Worm (Caenorhabditis elegans) whole organism, mixed stage, embryonic: ENCODE measurements around the gene tdpo-1.

ENCODE experiments used
- M03D4.4 ChIP-seq: sonication (generic microtip); optimal IDR thresholded peaks from 2 replicates; lab custom pipeline; 2017; ENCODE audit warnings: mild to moderate bottlenecking, missing genetic modification characterization, missing compliant biosample characterization
- ceh-39 ChIP-seq: fragments of 150-350 bp; optimal IDR thresholded peaks from 2 replicates; lab custom pipeline; 2014; ENCODE audit warnings: missing biosample characterization, missing genetic modification characterization
- ceh-43 ChIP-seq: fragments of 200-800 bp; sonication (Bioruptor generic); optimal IDR thresholded peaks from 2 replicates; lab custom pipeline; 2018; ENCODE audit warnings: mild to moderate bottlenecking, missing genetic modification characterization, moderate library complexity, missing compliant biosample characterization
- elt-1 ChIP-seq: sonication (generic microtip); optimal IDR thresholded peaks from 2 replicates; lab custom pipeline; 2017; ENCODE audit warnings: missing genetic modification characterization, mild to moderate bottlenecking, missing compliant biosample characterization, antibody characterized with exemption, moderate library complexity, borderline replicate concordance; ENCODE audit not compliant: insufficient read depth
- elt-3 ChIP-seq: fragments of 150-350 bp; optimal IDR thresholded peaks from 2 replicates; lab custom pipeline; 2014; ENCODE audit warnings: missing biosample characterization, missing genetic modification characterization
- hlh-1 ChIP-seq: fragments of 150-350 bp; optimal IDR thresholded peaks from 2 replicates; lab custom pipeline; 2014; ENCODE audit warnings: missing biosample characterization, missing genetic modification reagents, missing genetic modification characterization
- lin-32 ChIP-seq: fragments of 200-800 bp; sonication (Bioruptor generic); optimal IDR thresholded peaks from 2 replicates; lab custom pipeline; 2018; ENCODE audit warnings: mild to moderate bottlenecking, missing genetic modification characterization, missing compliant biosample characterization
- mls-2 ChIP-seq: sonication (generic microtip); optimal IDR thresholded peaks from 2 replicates; lab custom pipeline; 2016; ENCODE audit warnings: mild to moderate bottlenecking, missing genetic modification characterization, moderate library complexity, missing compliant biosample characterization
- nhr-76 ChIP-seq: sonication (generic microtip); optimal IDR thresholded peaks from 2 replicates; lab custom pipeline; 2017; ENCODE audit warnings: missing biosample characterization, missing genetic modification characterization
- snpc-4 ChIP-seq: fragments of 150-350 bp; optimal IDR thresholded peaks from 2 replicates; lab custom pipeline; 2014; ENCODE audit warnings: missing biosample characterization, missing genetic modification characterization
- unc-39 ChIP-seq: fragments of 150-350 bp; optimal IDR thresholded peaks from 2 replicates; lab custom pipeline; 2014; ENCODE audit warnings: missing biosample characterization, missing genetic modification characterization
- ztf-11 ChIP-seq: fragments of 150-350 bp; optimal IDR thresholded peaks from 2 replicates; lab custom pipeline; 2014; ENCODE audit warnings: missing biosample characterization, missing genetic modification characterization

DNA sequence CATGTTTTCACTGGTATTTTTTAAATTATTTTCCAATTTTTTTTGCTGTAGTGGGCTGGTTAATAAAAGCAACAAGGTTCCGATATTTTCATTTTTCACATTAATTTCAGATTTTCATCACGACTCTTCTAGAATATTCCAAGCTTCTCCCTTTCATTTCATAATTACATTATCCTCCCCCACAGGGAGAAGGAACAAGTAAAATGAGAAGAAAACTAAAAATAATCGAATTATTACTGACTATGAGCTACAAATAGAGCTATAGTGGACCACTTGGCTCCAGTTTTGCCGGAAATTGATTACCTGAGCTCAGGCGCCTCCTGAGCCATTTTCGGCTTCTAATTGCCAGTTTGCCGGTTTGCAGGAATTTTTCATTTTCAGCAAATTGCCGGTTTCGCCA is 15.9 kb downstream of the tdpo-1 start:
- no peak for TF ChIP-seq nhr-76 (tag; lab: Kevin White, UChicago)
- no peak for TF ChIP-seq lin-32 (GFP tag; lab: Kevin White, UChicago)
- TF ChIP-seq unc-39: no peak
- no peak for TF ChIP-seq ztf-11 (tag; lab: Kevin White, UChicago)
- TF ChIP-seq hlh-1 (tag; lab: Kevin White, UChicago): no peak
- TF ChIP-seq mls-2 (tag; lab: Kevin White, UChicago): no peak
- TF ChIP-seq elt-1 (tag; lab: Kevin White, UChicago): no peak
- no peak for TF ChIP-seq elt-3
- no peak for TF ChIP-seq M03D4.4
- no peak for TF ChIP-seq snpc-4 (tag; lab: Kevin White, UChicago)
- TF ChIP-seq ceh-39 (tag; lab: Kevin White, UChicago): no peak
- TF ChIP-seq ceh-43 (GFP tag; lab: Kevin White, UChicago): no peak
